Fruit fly (Drosophila melanogaster) whole organism, embryonic: ENCODE measurements around the gene REG.

ENCODE experiments used
- CG12659 ChIP-seq: fragments of 200-800 bp; sonication (Bioruptor generic); optimal IDR thresholded peaks from 3 replicates; lab custom pipeline; 2017; ENCODE audit warnings: mild to moderate bottlenecking, missing biosample characterization, missing genetic modification reagents, missing genetic modification characterization
- CG12744 ChIP-seq: fragments of 200-800 bp; sonication (Bioruptor generic); optimal IDR thresholded peaks from 2 replicates; lab custom pipeline; 2016; ENCODE audit warnings: missing biosample characterization, missing genetic modification characterization
- CG13296 ChIP-seq: fragments of 200-800 bp; sonication (Bioruptor generic); optimal IDR thresholded peaks from 3 replicates; lab custom pipeline; 2018; ENCODE audit warnings: missing biosample characterization, mild to moderate bottlenecking, missing genetic modification characterization
- CG13894 ChIP-seq: fragments of 200-800 bp; sonication (Bioruptor generic); optimal IDR thresholded peaks from 3 replicates; lab custom pipeline; 2018; ENCODE audit warnings: missing biosample characterization, mild to moderate bottlenecking, missing genetic modification characterization, moderate library complexity
- CG14014 ChIP-seq: fragments of 200-800 bp; sonication (Bioruptor generic); IDR thresholded peaks from 2 replicates; pipeline ENCODE4 v1.3.6; 2022; ENCODE audit warnings: missing biosample characterization, missing genetic modification characterization
- CG15073 ChIP-seq: fragments of 200-800 bp; sonication (Bioruptor generic); optimal IDR thresholded peaks from 2 replicates; lab custom pipeline; 2016; ENCODE audit warnings: missing biosample characterization, missing genetic modification characterization
- CG1603 ChIP-seq: fragments of 200-800 bp; sonication (Bioruptor generic); optimal IDR thresholded peaks from 2 replicates; lab custom pipeline; 2019; ENCODE audit warnings: missing biosample characterization, mild to moderate bottlenecking, missing genetic modification characterization, moderate library complexity
- CG16779 ChIP-seq: fragments of 200-800 bp; sonication (Bioruptor generic); IDR thresholded peaks from 2 replicates; pipeline ENCODE4 v1.3.6; 2022; ENCODE audit warnings: missing biosample characterization, missing genetic modification characterization
- CG17359 ChIP-seq: fragments of 200-800 bp; sonication (Bioruptor generic); optimal IDR thresholded peaks from 3 replicates; lab custom pipeline; 2018; ENCODE audit warnings: missing biosample characterization, mild to moderate bottlenecking, missing genetic modification characterization, moderate library complexity
- CG18262 ChIP-seq: fragments of 200-800 bp; optimal IDR thresholded peaks from 3 replicates; lab custom pipeline; 2019; ENCODE audit warnings: missing biosample characterization, mild to moderate bottlenecking, missing genetic modification characterization, moderate library complexity
- CG18599 ChIP-seq: fragments of 200-800 bp; sonication (Bioruptor generic); optimal IDR thresholded peaks from 3 replicates; lab custom pipeline; 2017; ENCODE audit warnings: missing biosample characterization, missing genetic modification characterization, mild to moderate bottlenecking, moderate library complexity, missing genetic modification reagents
- CG2199 ChIP-seq: fragments of 200-800 bp; sonication (Bioruptor generic); IDR thresholded peaks from 3 replicates; pipeline ENCODE4 v1.3.6; 2022; ENCODE audit warnings: missing biosample characterization, missing genetic modification characterization
- CG31441 ChIP-seq: fragments of 200-800 bp; sonication (Bioruptor generic); IDR thresholded peaks from 2 replicates; pipeline ENCODE4 v1.3.6; 2022; ENCODE audit warnings: missing biosample characterization, missing genetic modification characterization
- CG4404 ChIP-seq: fragments of 200-800 bp; sonication (Bioruptor generic); IDR thresholded peaks from 2 replicates; pipeline ENCODE4 v1.3.6; 2022; ENCODE audit warnings: missing biosample characterization, missing genetic modification characterization
- CG6765 ChIP-seq: fragments of 200-800 bp; sonication (Bioruptor generic); optimal IDR thresholded peaks from 3 replicates; lab custom pipeline; 2017; ENCODE audit warnings: missing biosample characterization, mild to moderate bottlenecking, missing genetic modification characterization
- CG6813 ChIP-seq: fragments of 200-800 bp; sonication (Bioruptor generic); optimal IDR thresholded peaks from 2 replicates; lab custom pipeline; 2017; ENCODE audit warnings: missing biosample characterization, missing genetic modification characterization, mild to moderate bottlenecking, moderate library complexity, missing genetic modification reagents
- CG7987 ChIP-seq: fragments of 200-800 bp; sonication (Bioruptor generic); optimal IDR thresholded peaks from 2 replicates; lab custom pipeline; 2018; ENCODE audit warnings: missing biosample characterization, mild to moderate bottlenecking, missing genetic modification characterization, moderate library complexity
- Eip74EF ChIP-seq, 2 experiments: fragments of 200-800 bp in 1 of 2; fragments of >200 bp in 1 of 2; sonication (Bioruptor generic) in 1 of 2; optimal IDR thresholded peaks; 2 replicates each; lab custom pipeline; 2017 to 2019; ENCODE audit warnings: missing biosample characterization in 2 of 2, missing genetic modification characterization in 2 of 2, mild to moderate bottlenecking in 1 of 2, moderate library complexity in 1 of 2
- Fer3 ChIP-seq: fragments of 200-800 bp; sonication (Bioruptor generic); optimal IDR thresholded peaks from 2 replicates; lab custom pipeline; 2018; ENCODE audit warnings: missing biosample characterization, mild to moderate bottlenecking, missing genetic modification characterization, moderate library complexity
- HLH4C ChIP-seq: fragments of 200-800 bp; sonication (Bioruptor generic); IDR thresholded peaks from 3 replicates; pipeline ENCODE4 v1.3.6; 2022; ENCODE audit warnings: missing biosample characterization, missing genetic modification characterization; ENCODE audit not compliant: partially characterized antibody
- HLHmδ ChIP-seq: fragments of 200-800 bp; sonication (Bioruptor generic); optimal IDR thresholded peaks from 2 replicates; lab custom pipeline; 2018; ENCODE audit warnings: missing biosample characterization, mild to moderate bottlenecking, missing genetic modification characterization, moderate library complexity
- Hand ChIP-seq: fragments of 200-800 bp; sonication (Bioruptor generic); optimal IDR thresholded peaks from 2 replicates; lab custom pipeline; 2017; ENCODE audit warnings: mild to moderate bottlenecking, missing biosample characterization, missing genetic modification reagents, missing genetic modification characterization
- Hey ChIP-seq: fragments of 200-800 bp; sonication (Bioruptor generic); optimal IDR thresholded peaks from 3 replicates; lab custom pipeline; 2018; ENCODE audit warnings: missing biosample characterization, mild to moderate bottlenecking, missing genetic modification characterization
- Hmr ChIP-seq: fragments of 200-800 bp; sonication (Bioruptor generic); optimal IDR thresholded peaks from 3 replicates; lab custom pipeline; 2017; ENCODE audit warnings: mild to moderate bottlenecking, missing biosample characterization, missing genetic modification reagents, missing genetic modification characterization
- MBD-R2 ChIP-seq: fragments of 200-800 bp; sonication (Bioruptor generic); IDR thresholded peaks from 2 replicates; pipeline ENCODE4 v1.3.6; 2022; ENCODE audit warnings: missing biosample characterization, missing genetic modification characterization
- Myb ChIP-seq: fragments of 200-800 bp; sonication (Bioruptor generic); optimal IDR thresholded peaks from 2 replicates; lab custom pipeline; 2016; ENCODE audit warnings: missing biosample characterization, missing genetic modification characterization
- Nf-YC ChIP-seq: fragments of 200-800 bp; optimal IDR thresholded peaks from 3 replicates; lab custom pipeline; 2019; ENCODE audit warnings: missing biosample characterization, mild to moderate bottlenecking, missing genetic modification characterization, moderate library complexity
- Rfx ChIP-seq: fragments of 200-800 bp; sonication (Bioruptor generic); IDR thresholded peaks from 2 replicates; pipeline ENCODE4 v1.3.6; 2022; ENCODE audit warnings: missing biosample characterization, missing genetic modification characterization
- Rx ChIP-seq: fragments of 200-800 bp; sonication (Bioruptor generic); IDR thresholded peaks from 2 replicates; pipeline ENCODE4 v1.3.6; 2022; ENCODE audit warnings: missing biosample characterization, missing genetic modification characterization
- Trl ChIP-seq, 3 experiments: fragments of >200 bp in 2 of 3; fragments of 200-800 bp in 1 of 3; sonication (Bioruptor generic) in 1 of 3; optimal IDR thresholded peaks; 2 replicates in 1 of 3; 3 replicates in 2 of 3; lab custom pipeline; 2016 to 2017; ENCODE audit warnings: missing biosample characterization in 1 of 3, missing genetic modification characterization in 1 of 3
- ash1 ChIP-seq: fragments of 200-800 bp; sonication (Bioruptor generic); optimal IDR thresholded peaks from 2 replicates; lab custom pipeline; 2018; ENCODE audit warnings: missing biosample characterization, mild to moderate bottlenecking, missing genetic modification characterization
- caup ChIP-seq: fragments of 200-800 bp; sonication (Bioruptor generic); optimal IDR thresholded peaks from 3 replicates; lab custom pipeline; 2017; ENCODE audit warnings: missing biosample characterization, mild to moderate bottlenecking, missing genetic modification characterization, moderate library complexity; ENCODE audit not compliant: severe bottlenecking
- exex ChIP-seq: fragments of 200-800 bp; sonication (Bioruptor generic); optimal IDR thresholded peaks from 4 replicates; lab custom pipeline; 2018; ENCODE audit warnings: missing biosample characterization, mild to moderate bottlenecking, missing genetic modification characterization, moderate library complexity
- grau ChIP-seq: fragments of 200-800 bp; optimal IDR thresholded peaks from 3 replicates; lab custom pipeline; 2019; ENCODE audit warnings: missing biosample characterization, mild to moderate bottlenecking, missing genetic modification characterization, moderate library complexity
- inv ChIP-seq: fragments of 200-800 bp; sonication (Bioruptor generic); IDR thresholded peaks from 2 replicates; pipeline ENCODE4 v1.3.6; 2022; ENCODE audit warnings: missing biosample characterization, missing genetic modification characterization; ENCODE audit not compliant: partially characterized antibody
- lilli ChIP-seq: fragments of 200-800 bp; sonication (Bioruptor generic); optimal IDR thresholded peaks from 3 replicates; lab custom pipeline; 2016; ENCODE audit warnings: missing biosample characterization, missing genetic modification characterization
- onecut ChIP-seq: fragments of 200-800 bp; sonication (Bioruptor generic); IDR thresholded peaks from 2 replicates; pipeline ENCODE4 v1.3.6; 2022; ENCODE audit warnings: missing biosample characterization, missing genetic modification characterization
- sd ChIP-seq: fragments of 200-800 bp; sonication (Bioruptor generic); optimal IDR thresholded peaks from 3 replicates; lab custom pipeline; 2018; ENCODE audit warnings: missing biosample characterization, mild to moderate bottlenecking, missing genetic modification characterization, moderate library complexity
- sim ChIP-seq: fragments of 200-800 bp; sonication (Bioruptor generic); IDR thresholded peaks from 2 replicates; pipeline ENCODE4 v1.3.6; 2022; ENCODE audit warnings: missing biosample characterization, missing genetic modification characterization
- stwl ChIP-seq: fragments of 200-800 bp; sonication (Bioruptor generic); optimal IDR thresholded peaks from 3 replicates; lab custom pipeline; 2018; ENCODE audit warnings: missing biosample characterization, mild to moderate bottlenecking, missing genetic modification characterization, moderate library complexity
- sug ChIP-seq: fragments of 200-800 bp; optimal IDR thresholded peaks from 2 replicates; lab custom pipeline; 2019; ENCODE audit warnings: missing biosample characterization, mild to moderate bottlenecking, missing genetic modification characterization, moderate library complexity
- tgo ChIP-seq: fragments of 200-800 bp; sonication (Bioruptor generic); IDR thresholded peaks from 3 replicates; pipeline ENCODE4 v1.3.6; 2022; ENCODE audit warnings: missing biosample characterization, missing genetic modification characterization
- wek ChIP-seq: fragments of 200-800 bp; sonication (Bioruptor generic); optimal IDR thresholded peaks from 3 replicates; lab custom pipeline; 2018; ENCODE audit warnings: missing biosample characterization, mild to moderate bottlenecking, missing genetic modification characterization, moderate library complexity
- z ChIP-seq: fragments of 200-800 bp; sonication (Bioruptor generic); IDR thresholded peaks from 3 replicates; pipeline ENCODE4 v1.3.6; 2022; ENCODE audit warnings: missing biosample characterization, missing genetic modification characterization

REG gene

DNA sequence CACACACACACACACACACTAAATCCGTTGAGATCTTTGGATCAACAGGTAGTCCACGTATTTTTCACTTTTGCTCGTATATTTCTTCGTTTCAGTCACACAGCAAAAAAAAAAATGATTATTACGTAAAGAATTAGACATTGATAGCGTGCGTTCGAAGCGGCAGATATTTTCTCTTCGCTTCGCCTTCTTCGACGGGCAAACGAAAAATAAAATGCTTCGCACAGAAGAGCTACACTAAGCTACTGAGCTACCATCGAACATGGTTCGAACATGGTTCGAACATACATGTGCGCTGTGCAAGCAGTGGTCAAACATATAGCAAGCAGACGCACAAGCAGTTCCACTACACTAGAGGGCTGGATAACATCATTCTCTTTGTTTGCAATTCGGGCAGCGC is 44.8 kb downstream of the REG start (continued):
- TF ChIP-seq ash1 (GFP tag; lab: Kevin White, UChicago) (peak; percentile 10), sug (tag; lab: Kevin White, UChicago) (peak; percentile 33), caup (peak; percentile 43), sim (GFP tag; lab: Robert Waterston, UW) (no peak), CG18599 (GFP tag; lab: Kevin White, UChicago) (peak; percentile 36), stwl (peak; percentile 75), CG13296 (GFP tag; lab: Kevin White, UChicago) (peak; percentile 56), HLHmδ (GFP tag; lab: Kevin White, UChicago) (peak; percentile 32), CG6813 (GFP tag; lab: Kevin White, UChicago) (peak; percentile 1), Trl (optimal IDR thresholded peaks at IDR 0.05; lab: Kevin White, UChicago) (no peak), Trl (GFP tag; optimal IDR thresholded peaks at IDR 0.05; lab: Kevin White, UChicago) (peak; percentile 15), Fer3 (tag; lab: Kevin White, UChicago) (peak; percentile 2), CG14014 (GFP tag; lab: Robert Waterston, UW) (peak; percentile 17; the same call in 1 of the 2 replicates), Hey (tag; lab: Kevin White, UChicago) (no peak), Hmr (GFP tag; lab: Kevin White, UChicago) (peak; percentile 35), inv (no peak), Hand (no peak), Eip74EF (GFP tag; optimal IDR thresholded peaks at IDR 0.05; lab: Kevin White, UChicago) (peak in 1 of 2 experiments; percentile 83), CG2199 (GFP tag; lab: Robert Waterston, UW) (peak; percentile 97), lilli (GFP tag; lab: Kevin White, UChicago) (no peak), CG31441 (GFP tag; lab: Robert Waterston, UW) (0 out of 2 replicates have a peak, but pooled peaks have one; percentile 13), CG16779 (GFP tag; lab: Robert Waterston, UW) (0 out of 2 replicates have a peak, but pooled peaks have one; percentile 57), CG1603 (tag; lab: Kevin White, UChicago) (peak; percentile 38), Rfx (GFP tag; lab: Robert Waterston, UW) (peak; percentile 41; the same call in 1 of the 2 replicates), sd (tag; lab: Kevin White, UChicago) (peak; percentile 24), tgo (GFP tag; lab: Robert Waterston, UW) (no peak), CG6765 (GFP tag; lab: Kevin White, UChicago) (peak; percentile 14), grau (tag; lab: Kevin White, UChicago) (peak; percentile 30), Rx (GFP tag; lab: Robert Waterston, UW) (0 out of 2 replicates have a peak, but pooled peaks have one; percentile 11), CG4404 (GFP tag; lab: Robert Waterston, UW) (no peak), MBD-R2 (GFP tag; lab: Robert Waterston, UW) (peak; percentile 55), exex (tag; lab: Kevin White, UChicago) (peak; percentile 54), HLH4C (GFP tag; lab: Robert Waterston, UW) (peak; percentile 49; the same call in 1 of the 3 replicates), Myb (GFP tag; lab: Kevin White, UChicago) (peak; percentile 2), onecut (0 out of 2 replicates have a peak, but pooled peaks have one; percentile 14), z (GFP tag; lab: Robert Waterston, UW) (0 out of 3 replicates have a peak, but pooled peaks have one; percentile 55), Nf-YC (tag; lab: Kevin White, UChicago) (peak; percentile 17), CG7987 (GFP tag; lab: Kevin White, UChicago) (peak; percentile 6), wek (peak; percentile 30), CG12744 (GFP tag; lab: Kevin White, UChicago) (peak; percentile 8), CG12659 (GFP tag; lab: Kevin White, UChicago) (peak; percentile 19), CG15073 (GFP tag; lab: Kevin White, UChicago) (peak; percentile 46), CG17359 (tag; lab: Kevin White, UChicago) (peak; percentile 26), CG13894 (tag; lab: Kevin White, UChicago) (peak; percentile 59), CG18262 (peak; percentile 15)
